Worm (Caenorhabditis elegans) whole organism, young adult: ENCODE measurements around the gene fbxa-15.

Experiments
- B0261.1 ChIP-seq: sonication (generic microtip); optimal IDR thresholded peaks from 2 replicates; lab custom pipeline; 2016; ENCODE audit warnings: mild to moderate bottlenecking, missing genetic modification characterization, moderate library complexity, missing compliant biosample characterization
- F52B5.7 ChIP-seq: sonication (generic microtip); optimal IDR thresholded peaks from 2 replicates; lab custom pipeline; 2016; ENCODE audit warnings: mild to moderate bottlenecking, missing genetic modification characterization, missing compliant biosample characterization
- ccch-3 ChIP-seq: fragments of 200-800 bp; sonication (Bioruptor generic); optimal IDR thresholded peaks from 2 replicates; lab custom pipeline; 2018; ENCODE audit warnings: mild to moderate bottlenecking, missing genetic modification characterization, missing compliant biosample characterization
- snpc-3.4 ChIP-seq: sonication (generic microtip); optimal IDR thresholded peaks from 2 replicates; lab custom pipeline; 2017; ENCODE audit warnings: missing genetic modification characterization, mild to moderate bottlenecking, missing compliant biosample characterization, antibody characterized with exemption, moderate library complexity, missing genotype, missing genetic modification reagents
- unc-62 ChIP-seq: fragments of 150-350 bp; optimal IDR thresholded peaks from 2 replicates; lab custom pipeline; 2014; ENCODE audit warnings: missing biosample characterization, missing genetic modification reagents, missing genetic modification characterization

DNA sequence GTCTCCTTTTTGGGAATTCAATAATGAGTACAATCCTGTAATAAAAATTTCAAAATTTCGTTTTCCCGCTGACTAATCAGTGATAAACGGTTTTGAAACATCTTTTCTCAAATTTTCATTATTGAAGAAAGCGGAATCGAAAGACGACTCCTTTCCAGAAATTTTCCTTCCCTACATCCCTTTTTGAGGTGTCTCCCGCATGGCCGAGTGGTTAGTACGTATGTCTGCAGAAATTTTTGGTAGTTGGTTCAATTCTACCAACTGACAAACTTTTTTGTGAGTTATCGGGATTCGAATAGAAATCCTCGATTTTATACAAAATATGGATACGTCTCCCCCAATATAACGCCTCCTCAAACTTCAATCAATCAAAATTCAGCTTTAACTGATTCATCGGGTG is 33.1 kb upstream of the fbxa-15 start:
- TF ChIP-seq unc-62 (GFP tag; lab: Kevin White, UChicago) = no peak
- TF ChIP-seq ccch-3 (GFP tag; lab: Kevin White, UChicago) = no peak
- TF ChIP-seq F52B5.7 (tag; lab: Kevin White, UChicago) = no peak
- TF ChIP-seq snpc-3.4 = no peak
- TF ChIP-seq B0261.1 (tag; lab: Kevin White, UChicago) = peak; percentile 68
